Worm (Caenorhabditis elegans) whole organism, L2 larva: ENCODE data around the gene B0496.6.
A peak's percentile ranks its signal among the peaks of the same experiment; 100 is the strongest.

Source experiments
- C34F6.9 ChIP-seq: fragments of 150-350 bp; optimal IDR thresholded peaks from 2 replicates; lab custom pipeline; 2014; ENCODE audit warnings: missing biosample characterization, missing genetic modification characterization
- F13H6.1 ChIP-seq: sonication (generic microtip); optimal IDR thresholded peaks from 2 replicates; lab custom pipeline; 2016; ENCODE audit warnings: missing genetic modification characterization, missing compliant biosample characterization
- R02D3.7 ChIP-seq: fragments of 150-350 bp; optimal IDR thresholded peaks from 2 replicates; lab custom pipeline; 2014; ENCODE audit warnings: missing biosample characterization, missing genetic modification characterization
- Y55F3AM.14 ChIP-seq: fragments of 200-800 bp; sonication (Bioruptor generic); optimal IDR thresholded peaks from 2 replicates; lab custom pipeline; 2018; ENCODE audit warnings: mild to moderate bottlenecking, missing genetic modification characterization, missing compliant biosample characterization
- ZK546.5 ChIP-seq: sonication (generic microtip); optimal IDR thresholded peaks from 2 replicates; lab custom pipeline; 2017; ENCODE audit warnings: missing biosample characterization, missing genetic modification characterization
- alr-1 ChIP-seq: fragments of 150-350 bp; optimal IDR thresholded peaks from 2 replicates; lab custom pipeline; 2014; ENCODE audit warnings: missing biosample characterization, missing genetic modification characterization
- aly-2 ChIP-seq: fragments of 150-350 bp; optimal IDR thresholded peaks from 2 replicates; lab custom pipeline; 2014; ENCODE audit warnings: missing biosample characterization, missing genetic modification characterization
- ama-1 ChIP-seq: fragments of 150-350 bp; optimal IDR thresholded peaks from 2 replicates; lab custom pipeline; 2018; ENCODE audit warnings: inconsistent platforms
- blmp-1 ChIP-seq: sonication (generic microtip); optimal IDR thresholded peaks from 2 replicates; lab custom pipeline; 2017; ENCODE audit warnings: missing genetic modification characterization, mild to moderate bottlenecking, missing compliant biosample characterization, antibody characterized with exemption, moderate library complexity; ENCODE audit not compliant: insufficient read depth
- ceh-16 ChIP-seq: fragments of 150-350 bp; optimal IDR thresholded peaks from 2 replicates; lab custom pipeline; 2014; ENCODE audit warnings: missing biosample characterization, missing genetic modification characterization
- ceh-82 ChIP-seq: fragments of 150-350 bp; optimal IDR thresholded peaks from 2 replicates; lab custom pipeline; 2014; ENCODE audit warnings: missing biosample characterization, missing genetic modification characterization
- crh-2 ChIP-seq: sonication (generic microtip); optimal IDR thresholded peaks from 2 replicates; lab custom pipeline; 2017; ENCODE audit warnings: missing biosample characterization, missing genetic modification characterization
- dmd-4 ChIP-seq: sonication (generic microtip); optimal IDR thresholded peaks from 2 replicates; lab custom pipeline; 2017; ENCODE audit warnings: missing biosample characterization, missing genetic modification characterization
- elt-1 ChIP-seq: fragments of 150-350 bp; optimal IDR thresholded peaks from 2 replicates; lab custom pipeline; 2014; ENCODE audit warnings: missing biosample characterization, missing genetic modification characterization
- fos-1 ChIP-seq: fragments of 150-350 bp; optimal IDR thresholded peaks from 2 replicates; lab custom pipeline; 2014; ENCODE audit warnings: missing biosample characterization, missing genetic modification characterization
- lin-11 ChIP-seq: fragments of 150-350 bp; sonication (generic microtip); optimal IDR thresholded peaks from 2 replicates; lab custom pipeline; 2014; ENCODE audit warnings: missing biosample characterization, missing genetic modification characterization, inconsistent platforms, mixed read lengths
- lin-13 ChIP-seq: fragments of 150-350 bp; optimal IDR thresholded peaks from 2 replicates; lab custom pipeline; 2014; ENCODE audit warnings: missing biosample characterization, missing genetic modification reagents, missing genetic modification characterization
- lin-39 ChIP-seq: fragments of 150-350 bp; optimal IDR thresholded peaks from 2 replicates; lab custom pipeline; 2014; ENCODE audit warnings: missing biosample characterization, missing genetic modification reagents, missing genetic modification characterization
- lsy-2 ChIP-seq, 2 experiments: fragments of 150-350 bp in 1 of 2; sonication (generic microtip) in 1 of 2; optimal IDR thresholded peaks; 2 replicates each; lab custom pipeline; 2014 to 2017; ENCODE audit warnings: missing biosample characterization in 2 of 2, missing genetic modification characterization in 2 of 2
- mab-5 ChIP-seq: fragments of 150-350 bp; optimal IDR thresholded peaks from 2 replicates; lab custom pipeline; 2014; ENCODE audit warnings: missing biosample characterization, missing genetic modification characterization
- mbf-1 ChIP-seq: sonication (generic microtip); optimal IDR thresholded peaks from 2 replicates; lab custom pipeline; 2017; ENCODE audit warnings: missing biosample characterization, missing genetic modification characterization
- mdl-1 ChIP-seq, 2 experiments: fragments of 150-350 bp in 1 of 2; sonication (generic microtip) in 1 of 2; optimal IDR thresholded peaks; 2 replicates each; lab custom pipeline; 2017; ENCODE audit warnings: missing biosample characterization in 2 of 2, missing genetic modification characterization in 2 of 2
- nhr-10 ChIP-seq: sonication (generic microtip); optimal IDR thresholded peaks from 2 replicates; lab custom pipeline; 2017; ENCODE audit warnings: missing biosample characterization, missing genetic modification characterization
- nhr-11 ChIP-seq: fragments of 150-350 bp; optimal IDR thresholded peaks from 2 replicates; lab custom pipeline; 2014; ENCODE audit warnings: missing biosample characterization, missing genetic modification characterization
- nhr-12 ChIP-seq: fragments of 150-350 bp; optimal IDR thresholded peaks from 2 replicates; lab custom pipeline; 2014; ENCODE audit warnings: missing biosample characterization, missing genetic modification characterization
- nhr-129 ChIP-seq: fragments of 150-350 bp; optimal IDR thresholded peaks from 2 replicates; lab custom pipeline; 2014; ENCODE audit warnings: missing biosample characterization, missing genetic modification characterization
- nhr-23 ChIP-seq: fragments of 150-350 bp; optimal IDR thresholded peaks from 2 replicates; lab custom pipeline; 2014; ENCODE audit warnings: missing biosample characterization, missing genetic modification reagents, missing genetic modification characterization
- nhr-237 ChIP-seq: fragments of 150-350 bp; optimal IDR thresholded peaks from 2 replicates; lab custom pipeline; 2014; ENCODE audit warnings: missing biosample characterization, missing genetic modification characterization
- nhr-25 ChIP-seq: fragments of 150-350 bp; sonication (generic microtip); optimal IDR thresholded peaks from 3 replicates; lab custom pipeline; 2014; ENCODE audit warnings: missing biosample characterization, missing genetic modification characterization
- nhr-6 ChIP-seq: fragments of 150-350 bp; optimal IDR thresholded peaks from 2 replicates; lab custom pipeline; 2014; ENCODE audit warnings: missing biosample characterization, missing genetic modification characterization
- peb-1 ChIP-seq: fragments of 150-350 bp; optimal IDR thresholded peaks from 2 replicates; lab custom pipeline; 2014; ENCODE audit warnings: missing biosample characterization, missing genetic modification characterization
- sem-4 ChIP-seq: fragments of 150-350 bp; optimal IDR thresholded peaks from 2 replicates; lab custom pipeline; 2014; ENCODE audit warnings: missing biosample characterization, missing genetic modification reagents, missing genetic modification characterization
- skn-1 ChIP-seq: sonication (generic microtip); optimal IDR thresholded peaks from 2 replicates; lab custom pipeline; 2017; ENCODE audit warnings: missing biosample characterization, missing genetic modification characterization
- sma-3 ChIP-seq: sonication (generic microtip); optimal IDR thresholded peaks from 2 replicates; lab custom pipeline; 2016; ENCODE audit warnings: missing genetic modification reagents, missing genetic modification characterization, missing compliant biosample characterization
- sma-9 ChIP-seq, 2 experiments: fragments of 150-350 bp in 1 of 2; sonication (generic microtip) in 1 of 2; optimal IDR thresholded peaks; 2 replicates each; lab custom pipeline; 2014 to 2016; ENCODE audit warnings: missing genetic modification characterization in 2 of 2, mild to moderate bottlenecking in 1 of 2, missing biosample characterization in 1 of 2, missing compliant biosample characterization in 1 of 2, missing genetic modification reagents in 1 of 2, moderate library complexity in 1 of 2
- snpc-4 ChIP-seq: fragments of 150-350 bp; optimal IDR thresholded peaks from 2 replicates; lab custom pipeline; 2014; ENCODE audit warnings: missing biosample characterization, missing genetic modification characterization
- unc-39 ChIP-seq: fragments of 150-350 bp; optimal IDR thresholded peaks from 2 replicates; lab custom pipeline; 2014; ENCODE audit warnings: missing biosample characterization, missing genetic modification characterization
- unc-55 ChIP-seq: fragments of 150-350 bp; sonication (generic microtip); optimal IDR thresholded peaks from 3 replicates; lab custom pipeline; 2014; ENCODE audit warnings: missing biosample characterization, missing genetic modification reagents, missing genetic modification characterization
- unc-62 ChIP-seq: fragments of 150-350 bp; optimal IDR thresholded peaks from 2 replicates; lab custom pipeline; 2014; ENCODE audit warnings: missing biosample characterization, missing genetic modification reagents, missing genetic modification characterization
- zag-1 ChIP-seq: fragments of 150-350 bp; optimal IDR thresholded peaks from 2 replicates; lab custom pipeline; 2014; ENCODE audit warnings: missing biosample characterization, missing genetic modification characterization
- ztf-1 ChIP-seq: fragments of 200-800 bp; sonication (Bioruptor generic); conservative IDR thresholded peaks from 2 replicates; pipeline ENCODE4 v1.3.6; 2022; ENCODE audit warnings: missing genetic modification characterization, missing compliant biosample characterization
- ztf-11 ChIP-seq: sonication (generic microtip); optimal IDR thresholded peaks from 2 replicates; lab custom pipeline; 2017; ENCODE audit warnings: missing biosample characterization, missing genetic modification characterization
- ztf-4 ChIP-seq: fragments of 150-350 bp; optimal IDR thresholded peaks from 2 replicates; lab custom pipeline; 2014; ENCODE audit warnings: missing biosample characterization, missing genetic modification characterization

The B0496.6 gene

ce11 chrIV:7393700-7394099, 25.2 kb upstream of the B0496.6 start, which contains the start of gene pitr-1:
Gene pitr-1 (plus strand): TSS chrIV:7394085.
- TF ChIP-seq fos-1 (peak; percentile 43), F13H6.1 (tag; lab: Kevin White, UChicago) (no peak), crh-2 (peak; percentile 18), nhr-129 (tag; lab: Kevin White, UChicago) (peak; percentile 25), lsy-2 (tag; optimal IDR thresholded peaks at IDR 0.05; lab: Kevin White, UChicago) (peak in 1 of 2 experiments; percentile 6), R02D3.7 (tag; lab: Kevin White, UChicago) (no peak), alr-1 (tag; lab: Kevin White, UChicago) (no peak), sma-9 (GFP tag; optimal IDR thresholded peaks at IDR 0.05; lab: Kevin White, UChicago) (peak; percentile 73), sma-9 (tag; optimal IDR thresholded peaks at IDR 0.05; lab: Kevin White, UChicago) (no peak)

ce11 chrIV:7397507-7397906, 21.4 kb upstream of the B0496.6 start:
- peak; percentile 3 for TF ChIP-seq ama-1 (lab: Kevin White, UChicago)
- TF ChIP-seq peb-1 (tag; lab: Kevin White, UChicago), result no peak
- TF ChIP-seq Y55F3AM.14 (GFP tag; lab: Kevin White, UChicago), result peak; percentile 14
- no peak for TF ChIP-seq dmd-4
- TF ChIP-seq nhr-6 (tag; lab: Kevin White, UChicago), result no peak
- peak; percentile 41 for TF ChIP-seq nhr-129 (tag; lab: Kevin White, UChicago)

ce11 chrIV:7400502-7401118, 18.3 kb upstream of the B0496.6 start:
- TF ChIP-seq C34F6.9 (tag; lab: Kevin White, UChicago) (peak; percentile 23), F13H6.1 (tag; lab: Kevin White, UChicago) (peak; percentile 55), unc-55 (GFP tag; lab: Kevin White, UChicago) (peak; percentile 50), nhr-25 (no peak), nhr-12 (tag; lab: Kevin White, UChicago) (no peak), skn-1 (tag; lab: Kevin White, UChicago) (no peak), lsy-2 (tag; optimal IDR thresholded peaks at IDR 0.05; lab: Kevin White, UChicago) (peak in 1 of 2 experiments; percentile 17), mdl-1 (tag; optimal IDR thresholded peaks at IDR 0.05; lab: Kevin White, UChicago) (peak in 1 of 2 experiments; percentile 8), nhr-129 (tag; lab: Kevin White, UChicago) (peak; percentile 40), ceh-16 (tag; lab: Kevin White, UChicago) (no peak), sma-9 (GFP tag; optimal IDR thresholded peaks at IDR 0.05; lab: Kevin White, UChicago) (peak; percentile 59), sma-9 (tag; optimal IDR thresholded peaks at IDR 0.05; lab: Kevin White, UChicago) (no peak)
- TF ChIP-seq, all 48 proteins: peak for 7

- TF ChIP-seq nhr-11 (tag; lab: Kevin White, UChicago), result no peak
- TF ChIP-seq alr-1 (tag; lab: Kevin White, UChicago), result no peak
- TF ChIP-seq unc-39 (tag; lab: Kevin White, UChicago), result no peak
- peak in 1 of 2 experiments; percentile 74 for TF ChIP-seq mdl-1 (tag; optimal IDR thresholded peaks at IDR 0.05; lab: Kevin White, UChicago)
- no peak for TF ChIP-seq snpc-4
- TF ChIP-seq ZK546.5 (tag; lab: Kevin White, UChicago), result no peak
- peak; percentile 59 for TF ChIP-seq fos-1
- no peak for TF ChIP-seq aly-2
- TF ChIP-seq ztf-4 (tag; lab: Kevin White, UChicago), result peak; percentile 56
- TF ChIP-seq zag-1 (tag; lab: Kevin White, UChicago), result peak; percentile 94
- TF ChIP-seq R02D3.7 (tag; lab: Kevin White, UChicago), result no peak
- no peak for TF ChIP-seq nhr-12 (tag; lab: Kevin White, UChicago)
- TF ChIP-seq nhr-237 (tag; lab: Kevin White, UChicago), result no peak
- no peak for TF ChIP-seq blmp-1 (tag; lab: Kevin White, UChicago)
- no peak for TF ChIP-seq peb-1 (tag; lab: Kevin White, UChicago)
- TF ChIP-seq lin-11 (tag; lab: Kevin White, UChicago), result peak; percentile 81
- TF ChIP-seq unc-62 (GFP tag; lab: Kevin White, UChicago), result no peak
- no peak for TF ChIP-seq nhr-10
- peak; percentile 88 for TF ChIP-seq F13H6.1 (tag; lab: Kevin White, UChicago)
- TF ChIP-seq skn-1 (tag; lab: Kevin White, UChicago), result no peak
- peak; percentile 92 for TF ChIP-seq C34F6.9 (tag; lab: Kevin White, UChicago)
- peak; percentile 59 for TF ChIP-seq lin-13 (GFP tag; lab: Kevin White, UChicago)
- TF ChIP-seq ama-1 (lab: Kevin White, UChicago), result no peak
- TF ChIP-seq nhr-6 (tag; lab: Kevin White, UChicago), result peak; percentile 42
- TF ChIP-seq lin-39 (tag; lab: Kevin White, UChicago), result no peak
- TF ChIP-seq mbf-1, result no peak
- peak; percentile 82 for TF ChIP-seq sem-4 (tag; lab: Kevin White, UChicago)
- no peak for TF ChIP-seq elt-1 (tag; lab: Kevin White, UChicago)
- TF ChIP-seq lsy-2 (tag; optimal IDR thresholded peaks at IDR 0.05; lab: Kevin White, UChicago), result peak; percentile 61 to 79
- peak; percentile 32 for TF ChIP-seq ceh-82 (tag; lab: Kevin White, UChicago)
- TF ChIP-seq nhr-25, result no peak
- peak; percentile 75 for TF ChIP-seq sma-9 (GFP tag; optimal IDR thresholded peaks at IDR 0.05; lab: Kevin White, UChicago)
- TF ChIP-seq sma-9 (tag; optimal IDR thresholded peaks at IDR 0.05; lab: Kevin White, UChicago), result no peak
- TF ChIP-seq mab-5 (tag; lab: Kevin White, UChicago), result peak; percentile 67
- no peak for TF ChIP-seq sma-3 (GFP tag; lab: Kevin White, UChicago)
- no peak for TF ChIP-seq ztf-11 (tag; lab: Kevin White, UChicago)
- TF ChIP-seq nhr-129 (tag; lab: Kevin White, UChicago), result peak; percentile 87
- TF ChIP-seq nhr-23, result no peak
- no peak for TF ChIP-seq ztf-1 (GFP tag; lab: Robert Waterston, UW)
Measured at ce11 chrIV:7402077-7402476, 16.8 kb upstream of the B0496.6 start.
